Fruit fly (Drosophila melanogaster) whole organism, prepupa: ENCODE data around the gene CG15580.
A peak's percentile ranks its signal among the peaks of the same experiment; 100 is the strongest.

Source experiments
- Blimp-1 ChIP-seq: fragments of 200-800 bp; sonication (Bioruptor generic); optimal IDR thresholded peaks from 3 replicates; lab custom pipeline; 2017; ENCODE audit warnings: missing biosample characterization, missing genetic modification characterization, mild to moderate bottlenecking, moderate library complexity, missing genetic modification reagents
- CG10631 ChIP-seq: fragments of 200-800 bp; sonication (Bioruptor generic); optimal IDR thresholded peaks from 2 replicates; lab custom pipeline; 2016; ENCODE audit warnings: missing biosample characterization, missing genetic modification characterization
- CG10669 ChIP-seq: fragments of 200-800 bp; sonication (Bioruptor generic); optimal IDR thresholded peaks from 3 replicates; lab custom pipeline; 2018; ENCODE audit warnings: missing biosample characterization, mild to moderate bottlenecking, missing genetic modification characterization, moderate library complexity
- CG11902 ChIP-seq: fragments of 200-800 bp; sonication (Bioruptor generic); optimal IDR thresholded peaks from 3 replicates; lab custom pipeline; 2016; ENCODE audit warnings: missing biosample characterization, missing genetic modification characterization
- CG15336 ChIP-seq: fragments of 200-800 bp; sonication (Bioruptor generic); IDR thresholded peaks from 2 replicates; pipeline ENCODE4 v1.3.6; 2022; ENCODE audit warnings: missing biosample characterization, missing genetic modification characterization
- CG1621 ChIP-seq: fragments of 200-800 bp; sonication (Bioruptor generic); optimal IDR thresholded peaks from 3 replicates; lab custom pipeline; 2018; ENCODE audit warnings: missing biosample characterization, mild to moderate bottlenecking, missing genetic modification characterization
- CG3032 ChIP-seq: fragments of 200-800 bp; optimal IDR thresholded peaks from 2 replicates; lab custom pipeline; 2019; ENCODE audit warnings: missing biosample characterization, mild to moderate bottlenecking, missing genetic modification characterization, moderate library complexity
- CG31627 ChIP-seq: fragments of 200-800 bp; sonication (Bioruptor generic); optimal IDR thresholded peaks from 3 replicates; lab custom pipeline; 2016; ENCODE audit warnings: missing biosample characterization, missing genetic modification characterization
- CG32006 ChIP-seq: fragments of 200-800 bp; sonication (Bioruptor generic); optimal IDR thresholded peaks from 3 replicates; lab custom pipeline; 2017; ENCODE audit warnings: missing biosample characterization, mild to moderate bottlenecking, missing genetic modification characterization
- CG34406 ChIP-seq: fragments of 200-800 bp; sonication (Bioruptor generic); optimal IDR thresholded peaks from 3 replicates; lab custom pipeline; 2016; ENCODE audit warnings: missing biosample characterization, missing genetic modification characterization
- CG3919 ChIP-seq: fragments of 200-800 bp; sonication (Bioruptor generic); optimal IDR thresholded peaks from 3 replicates; lab custom pipeline; 2016; ENCODE audit warnings: missing biosample characterization, missing genetic modification characterization
- CG4318 ChIP-seq: fragments of 200-800 bp; sonication (Bioruptor generic); optimal IDR thresholded peaks from 3 replicates; lab custom pipeline; 2017; ENCODE audit warnings: missing biosample characterization, mild to moderate bottlenecking, missing genetic modification characterization
- CG6163 ChIP-seq: fragments of 200-800 bp; sonication (Bioruptor generic); IDR thresholded peaks from 3 replicates; pipeline ENCODE4 v1.3.6; 2022; ENCODE audit warnings: missing biosample characterization, missing genetic modification characterization
- CG6276 ChIP-seq: fragments of 200-800 bp; sonication (Bioruptor generic); optimal IDR thresholded peaks from 2 replicates; lab custom pipeline; 2017; ENCODE audit warnings: missing biosample characterization, mild to moderate bottlenecking, missing genetic modification characterization
- CG6792 ChIP-seq: fragments of 200-800 bp; sonication (Bioruptor generic); optimal IDR thresholded peaks from 3 replicates; lab custom pipeline; 2016; ENCODE audit warnings: missing biosample characterization, missing genetic modification characterization
- CG6808 ChIP-seq: fragments of 200-800 bp; sonication (Bioruptor generic); optimal IDR thresholded peaks from 3 replicates; lab custom pipeline; 2017; ENCODE audit warnings: missing biosample characterization, missing genetic modification characterization, mild to moderate bottlenecking, moderate library complexity, missing genetic modification reagents
- CG6854 ChIP-seq: fragments of 200-800 bp; sonication (Bioruptor generic); optimal IDR thresholded peaks from 2 replicates; lab custom pipeline; 2017; ENCODE audit warnings: missing biosample characterization, mild to moderate bottlenecking, missing genetic modification characterization
- CG7368 ChIP-seq: fragments of 200-800 bp; sonication (Bioruptor generic); optimal IDR thresholded peaks from 3 replicates; lab custom pipeline; 2016; ENCODE audit warnings: missing biosample characterization, missing genetic modification characterization
- CG8119 ChIP-seq: fragments of 200-800 bp; sonication (Bioruptor generic); IDR thresholded peaks from 3 replicates; pipeline ENCODE4 v1.3.6; 2022; ENCODE audit warnings: missing biosample characterization, missing genetic modification characterization
- CG8319 ChIP-seq: fragments of 200-800 bp; sonication (Bioruptor generic); optimal IDR thresholded peaks from 3 replicates; lab custom pipeline; 2016; ENCODE audit warnings: missing biosample characterization, missing genetic modification characterization
- CG8632 ChIP-seq: fragments of 200-800 bp; sonication (Bioruptor generic); optimal IDR thresholded peaks from 3 replicates; lab custom pipeline; 2016; ENCODE audit warnings: missing biosample characterization, missing genetic modification characterization
- CG9139 ChIP-seq: fragments of 200-800 bp; sonication (Bioruptor generic); optimal IDR thresholded peaks from 3 replicates; lab custom pipeline; 2017; ENCODE audit warnings: missing biosample characterization, mild to moderate bottlenecking, missing genetic modification characterization
- Eip75B ChIP-seq: fragments of 200-800 bp; sonication (Bioruptor generic); optimal IDR thresholded peaks from 3 replicates; lab custom pipeline; 2016; ENCODE audit warnings: missing biosample characterization, missing genetic modification characterization
- Eip93F ChIP-seq: fragments of 200-800 bp; sonication (Bioruptor generic); optimal IDR thresholded peaks from 2 replicates; lab custom pipeline; 2016; ENCODE audit warnings: missing biosample characterization, mild to moderate bottlenecking, missing genetic modification characterization
- Ets21C ChIP-seq: fragments of 200-800 bp; sonication (Bioruptor generic); optimal IDR thresholded peaks from 3 replicates; lab custom pipeline; 2016; ENCODE audit warnings: missing biosample characterization, missing genetic modification characterization
- Ets96B ChIP-seq: fragments of 200-800 bp; optimal IDR thresholded peaks from 2 replicates; lab custom pipeline; 2019; ENCODE audit warnings: missing biosample characterization, mild to moderate bottlenecking, missing genetic modification characterization, moderate library complexity
- Hr38 ChIP-seq: sonication (Bioruptor generic); optimal IDR thresholded peaks from 2 replicates; lab custom pipeline; 2016; ENCODE audit warnings: missing biosample characterization, missing genetic modification characterization
- Hr4 ChIP-seq: fragments of 200-800 bp; sonication (Bioruptor generic); optimal IDR thresholded peaks from 3 replicates; lab custom pipeline; 2016; ENCODE audit warnings: missing biosample characterization, missing genetic modification characterization
- Lpt ChIP-seq: fragments of 200-800 bp; sonication (Bioruptor generic); optimal IDR thresholded peaks from 3 replicates; lab custom pipeline; 2016; ENCODE audit warnings: missing biosample characterization, missing genetic modification characterization
- OdsH ChIP-seq: fragments of 200-800 bp; sonication (Bioruptor generic); optimal IDR thresholded peaks from 3 replicates; lab custom pipeline; 2016; ENCODE audit warnings: missing biosample characterization, missing genetic modification characterization
- Smox ChIP-seq: fragments of 200-800 bp; sonication (Bioruptor generic); optimal IDR thresholded peaks from 3 replicates; lab custom pipeline; 2016; ENCODE audit warnings: missing biosample characterization, missing genetic modification characterization
- Sox102F ChIP-seq: fragments of 200-800 bp; sonication (Bioruptor generic); optimal IDR thresholded peaks from 2 replicates; lab custom pipeline; 2016; ENCODE audit warnings: missing biosample characterization, mild to moderate bottlenecking, missing genetic modification characterization
- Sox14 ChIP-seq: fragments of 200-800 bp; sonication (Bioruptor generic); optimal IDR thresholded peaks from 3 replicates; lab custom pipeline; 2016; ENCODE audit warnings: missing biosample characterization, missing genetic modification characterization
- Sox15 ChIP-seq: fragments of 200-800 bp; sonication (Bioruptor generic); optimal IDR thresholded peaks from 3 replicates; lab custom pipeline; 2016; ENCODE audit warnings: missing biosample characterization, missing genetic modification characterization
- acj6 ChIP-seq: fragments of 200-800 bp; sonication (Bioruptor generic); optimal IDR thresholded peaks from 3 replicates; lab custom pipeline; 2016; ENCODE audit warnings: missing biosample characterization, missing genetic modification characterization
- cyc ChIP-seq: fragments of 200-800 bp; sonication (Bioruptor generic); optimal IDR thresholded peaks from 3 replicates; lab custom pipeline; 2016; ENCODE audit warnings: missing biosample characterization, missing genetic modification characterization
- dac ChIP-seq: fragments of 200-800 bp; sonication (Bioruptor generic); optimal IDR thresholded peaks from 2 replicates; lab custom pipeline; 2017; ENCODE audit warnings: missing biosample characterization, mild to moderate bottlenecking, missing genetic modification characterization
- dsx ChIP-seq: fragments of 200-800 bp; optimal IDR thresholded peaks from 3 replicates; lab custom pipeline; 2019; ENCODE audit warnings: missing biosample characterization, mild to moderate bottlenecking, missing genetic modification characterization, moderate library complexity; ENCODE audit not compliant: poor library complexity, severe bottlenecking
- eg ChIP-seq: fragments of 200-800 bp; sonication (Bioruptor generic); IDR thresholded peaks from 3 replicates; pipeline ENCODE4 v1.3.6; 2022; ENCODE audit warnings: missing biosample characterization, missing genetic modification characterization
- esn ChIP-seq: fragments of 200-800 bp; sonication (Bioruptor generic); optimal IDR thresholded peaks from 2 replicates; lab custom pipeline; 2016; ENCODE audit warnings: missing biosample characterization, mild to moderate bottlenecking, missing genetic modification characterization, moderate library complexity
- fd59A ChIP-seq: fragments of 200-800 bp; sonication (Bioruptor generic); optimal IDR thresholded peaks from 2 replicates; lab custom pipeline; 2017; ENCODE audit warnings: missing biosample characterization, mild to moderate bottlenecking, missing genetic modification characterization, missing genetic modification reagents
- fkh ChIP-seq: fragments of 200-800 bp; sonication (Bioruptor generic); optimal IDR thresholded peaks from 3 replicates; lab custom pipeline; 2017; ENCODE audit warnings: missing biosample characterization, mild to moderate bottlenecking, missing genetic modification characterization, moderate library complexity
- lz ChIP-seq: fragments of 200-800 bp; sonication (Bioruptor generic); optimal IDR thresholded peaks from 3 replicates; lab custom pipeline; 2016; ENCODE audit warnings: missing biosample characterization, missing genetic modification characterization
- net ChIP-seq: fragments of 200-800 bp; sonication (Bioruptor generic); optimal IDR thresholded peaks from 3 replicates; lab custom pipeline; 2016; ENCODE audit warnings: missing biosample characterization, missing genetic modification characterization
- pdm3 ChIP-seq: fragments of 200-800 bp; sonication (Bioruptor generic); optimal IDR thresholded peaks from 3 replicates; lab custom pipeline; 2016; ENCODE audit warnings: missing biosample characterization, missing genetic modification characterization
- salr ChIP-seq, 2 experiments: fragments of 200-800 bp; sonication (Bioruptor generic); optimal IDR thresholded peaks; 3 replicates each; lab custom pipeline; 2016 to 2018; ENCODE audit warnings: missing biosample characterization in 2 of 2, missing genetic modification characterization in 2 of 2, mild to moderate bottlenecking in 1 of 2
- spab ChIP-seq: fragments of 200-800 bp; sonication (Bioruptor generic); optimal IDR thresholded peaks from 2 replicates; lab custom pipeline; 2017; ENCODE audit warnings: missing biosample characterization, mild to moderate bottlenecking, missing genetic modification characterization, missing genetic modification reagents
- svp ChIP-seq: fragments of 200-800 bp; sonication (Bioruptor generic); peaks from one replicate; lab custom pipeline; 2016; ENCODE audit warnings: missing biosample characterization, missing genetic modification characterization
- topi ChIP-seq: fragments of 200-800 bp; sonication (Bioruptor generic); optimal IDR thresholded peaks from 3 replicates; lab custom pipeline; 2016; ENCODE audit warnings: missing biosample characterization, missing genetic modification characterization
- vri ChIP-seq: fragments of 200-800 bp; sonication (Bioruptor generic); optimal IDR thresholded peaks from 3 replicates; lab custom pipeline; 2016; ENCODE audit warnings: missing biosample characterization, mild to moderate bottlenecking, missing genetic modification characterization

CG15580 gene

DNA sequence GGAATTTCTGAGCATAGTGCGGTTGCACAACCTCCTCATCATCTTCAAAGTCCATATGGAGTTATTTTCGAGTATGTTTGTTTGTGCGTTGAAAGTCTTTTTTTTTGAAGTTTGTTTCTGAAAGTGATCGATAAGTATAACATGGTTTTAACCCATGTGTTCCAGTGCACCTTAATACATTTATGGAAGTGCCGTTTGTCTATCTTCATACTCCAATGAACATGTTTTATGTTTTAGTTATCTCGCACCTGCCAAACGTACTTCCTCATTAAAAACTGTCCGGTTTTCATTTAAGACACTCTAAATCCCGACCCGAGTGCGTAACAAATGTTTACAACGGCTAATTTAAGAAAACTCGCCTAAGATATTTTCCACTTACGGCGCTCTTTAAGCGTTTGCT lies at the start of gene CG15580:
CG15580 (minus strand) TSS at position 101 of the 400 bp plus-strand sequence.
- TF ChIP-seq CG7368 (GFP tag; lab: Kevin White, UChicago) (no peak), CG6854 (GFP tag; lab: Kevin White, UChicago) (no peak), Lpt (GFP tag; lab: Kevin White, UChicago) (no peak), Hr4 (GFP tag; lab: Kevin White, UChicago) (no peak), cyc (GFP tag; lab: Kevin White, UChicago) (no peak), CG8319 (GFP tag; lab: Kevin White, UChicago) (no peak), acj6 (no peak), CG4318 (no peak), Eip75B (no peak)

DNA sequence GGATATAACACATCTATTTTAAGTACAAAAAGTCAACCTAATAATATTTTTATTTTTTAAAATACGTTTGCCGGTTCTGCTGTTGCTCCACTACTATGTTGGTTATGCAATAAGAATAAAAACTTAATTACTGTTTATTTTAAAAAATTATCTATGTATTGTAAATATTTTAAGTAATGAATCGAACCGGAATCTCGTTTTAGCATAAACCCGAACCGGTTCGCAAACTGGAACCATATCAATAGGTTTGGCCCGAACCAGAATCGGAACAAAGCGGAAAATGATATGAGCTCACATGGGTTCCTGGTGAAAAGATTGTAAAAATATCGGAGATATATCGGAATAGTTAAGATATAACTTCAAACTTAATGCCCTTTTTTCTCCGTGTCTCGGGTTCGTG lies 49.4 kb upstream of the CG15580 start:
- TF ChIP-seq CG6276 (GFP tag; lab: Kevin White, UChicago) (peak; percentile 29), dac (GFP tag; lab: Kevin White, UChicago) (peak; percentile 50), pdm3 (GFP tag; lab: Kevin White, UChicago) (peak; percentile 36), Sox102F (peak; percentile 4), CG10669 (peak; percentile 20), OdsH (GFP tag; lab: Kevin White, UChicago) (peak; percentile 62), Ets96B (tag; lab: Kevin White, UChicago) (peak; percentile 48), CG6808 (GFP tag; lab: Kevin White, UChicago) (peak; percentile 67), CG8632 (GFP tag; lab: Kevin White, UChicago) (peak; percentile 61), net (GFP tag; lab: Kevin White, UChicago) (no peak), CG34406 (GFP tag; lab: Kevin White, UChicago) (peak; percentile 66), CG10631 (GFP tag; lab: Kevin White, UChicago) (peak; percentile 52), spab (peak; percentile 56), CG1621 (tag; lab: Kevin White, UChicago) (no peak), CG3032 (tag; lab: Kevin White, UChicago) (peak; percentile 54), CG7368 (GFP tag; lab: Kevin White, UChicago) (no peak), Sox14 (peak; percentile 33), topi (peak; percentile 40), acj6 (peak; percentile 35), Eip93F (GFP tag; lab: Kevin White, UChicago) (no peak), cyc (GFP tag; lab: Kevin White, UChicago) (no peak), Blimp-1 (GFP tag; lab: Kevin White, UChicago) (no peak), lz (peak; percentile 17), CG6163 (GFP tag; lab: Robert Waterston, UW) (peak; percentile 43; the same call in 1 of the 3 replicates), esn (GFP tag; lab: Kevin White, UChicago) (peak; percentile 58), eg (GFP tag; lab: Robert Waterston, UW) (no peak), CG4318 (peak; percentile 57), fd59A (peak; percentile 57), fkh (GFP tag; lab: Kevin White, UChicago) (no peak), Ets21C (GFP tag; lab: Kevin White, UChicago) (no peak), CG31627 (GFP tag; lab: Kevin White, UChicago) (peak; percentile 18), CG6792 (GFP tag; lab: Kevin White, UChicago) (peak; percentile 27), CG15336 (GFP tag; lab: Robert Waterston, UW) (peak; percentile 19; the same call in 1 of the 2 replicates), Smox (GFP tag; lab: Kevin White, UChicago) (peak; percentile 12), CG32006 (GFP tag; lab: Kevin White, UChicago) (peak; percentile 83), CG3919 (GFP tag; lab: Kevin White, UChicago) (peak; percentile 40), CG8119 (GFP tag; lab: Robert Waterston, UW) (0 out of 3 replicates have a peak, but pooled peaks have one; percentile 38), svp (GFP tag; lab: Kevin White, UChicago) (peak; percentile 60), dsx (GFP tag; lab: Kevin White, UChicago) (peak; percentile 23), CG11902 (GFP tag; lab: Kevin White, UChicago) (no peak), Sox15 (GFP tag; lab: Kevin White, UChicago) (peak; percentile 16), CG9139 (GFP tag; lab: Kevin White, UChicago) (no peak), salr (GFP tag; optimal IDR thresholded peaks at IDR 0.05; lab: Kevin White, UChicago) (peak in 1 of 2 experiments; percentile 2), Hr38 (GFP tag; lab: Kevin White, UChicago) (no peak), vri (no peak), CG6854 (GFP tag; lab: Kevin White, UChicago) (no peak)
